Worm (Caenorhabditis elegans) whole organism, late embryonic: ENCODE data around the gene nhr-237.

Experiments
- C08G9.2 ChIP-seq: sonication (generic microtip); optimal IDR thresholded peaks from 2 replicates; lab custom pipeline; 2016; ENCODE audit warnings: mild to moderate bottlenecking, missing genetic modification characterization, moderate library complexity, missing compliant biosample characterization
- K09A11.1 ChIP-seq: sonication (generic microtip); optimal IDR thresholded peaks from 2 replicates; lab custom pipeline; 2017; ENCODE audit warnings: antibody characterized with exemption, mild to moderate bottlenecking, missing genetic modification characterization, missing compliant biosample characterization; ENCODE audit not compliant: insufficient read depth
- T23F11.4 ChIP-seq: fragments of 200-800 bp; sonication (Bioruptor generic); optimal IDR thresholded peaks from 2 replicates; lab custom pipeline; 2018; ENCODE audit warnings: mild to moderate bottlenecking, missing genetic modification characterization, missing compliant biosample characterization
- ceh-14 ChIP-seq: sonication (generic microtip); optimal IDR thresholded peaks from 2 replicates; lab custom pipeline; 2016; ENCODE audit warnings: missing genotype, missing genetic modification characterization, missing compliant biosample characterization
- ceh-18 ChIP-seq: sonication (generic microtip); optimal IDR thresholded peaks from 2 replicates; lab custom pipeline; 2016; ENCODE audit warnings: missing genetic modification characterization, missing compliant biosample characterization
- ceh-19 ChIP-seq: fragments of 200-800 bp; sonication (Bioruptor generic); optimal IDR thresholded peaks from 2 replicates; lab custom pipeline; 2018; ENCODE audit warnings: mild to moderate bottlenecking, missing genetic modification characterization, missing compliant biosample characterization
- ceh-24 ChIP-seq: sonication (generic microtip); optimal IDR thresholded peaks from 2 replicates; lab custom pipeline; 2016; ENCODE audit warnings: mild to moderate bottlenecking, missing genetic modification characterization, missing compliant biosample characterization
- ceh-34 ChIP-seq: sonication (generic microtip); optimal IDR thresholded peaks from 2 replicates; lab custom pipeline; 2016; ENCODE audit warnings: mild to moderate bottlenecking, missing genetic modification characterization, missing compliant biosample characterization
- ceh-48 ChIP-seq: sonication (generic microtip); optimal IDR thresholded peaks from 2 replicates; lab custom pipeline; 2016; ENCODE audit warnings: missing genetic modification characterization, inconsistent platforms, missing compliant biosample characterization
- ceh-6 ChIP-seq: fragments of 200-800 bp; sonication (Bioruptor generic); optimal IDR thresholded peaks from 2 replicates; lab custom pipeline; 2018; ENCODE audit warnings: mild to moderate bottlenecking, missing genetic modification characterization, missing compliant biosample characterization
- ceh-9 ChIP-seq: sonication (generic microtip); optimal IDR thresholded peaks from 2 replicates; lab custom pipeline; 2016; ENCODE audit warnings: mild to moderate bottlenecking, missing genetic modification characterization, inconsistent platforms, missing compliant biosample characterization
- dmd-4 ChIP-seq: sonication (generic microtip); optimal IDR thresholded peaks from 2 replicates; lab custom pipeline; 2016; ENCODE audit warnings: borderline replicate concordance, missing genetic modification characterization, missing compliant biosample characterization
- dve-1 ChIP-seq: sonication (generic microtip); optimal IDR thresholded peaks from 2 replicates; lab custom pipeline; 2017; ENCODE audit warnings: antibody characterized with exemption, mild to moderate bottlenecking, missing genetic modification characterization, missing compliant biosample characterization
- fax-1 ChIP-seq: sonication (generic microtip); optimal IDR thresholded peaks from 2 replicates; lab custom pipeline; 2016; ENCODE audit warnings: missing genotype, missing genetic modification characterization, missing compliant biosample characterization
- fkh-10 ChIP-seq: fragments of 150-350 bp; optimal IDR thresholded peaks from 2 replicates; lab custom pipeline; 2014; ENCODE audit warnings: missing biosample characterization, missing genetic modification reagents, missing genetic modification characterization
- fkh-6 ChIP-seq: sonication (generic microtip); optimal IDR thresholded peaks from 2 replicates; lab custom pipeline; 2016; ENCODE audit warnings: missing genetic modification characterization, missing compliant biosample characterization
- hlh-13 ChIP-seq: fragments of 200-800 bp; sonication (Bioruptor generic); optimal IDR thresholded peaks from 2 replicates; lab custom pipeline; 2018; ENCODE audit warnings: mild to moderate bottlenecking, missing genetic modification characterization, missing compliant biosample characterization
- hlh-15 ChIP-seq: sonication (generic microtip); optimal IDR thresholded peaks from 2 replicates; lab custom pipeline; 2016; ENCODE audit warnings: missing genetic modification characterization, missing compliant biosample characterization
- hlh-30 ChIP-seq: sonication (generic microtip); optimal IDR thresholded peaks from 2 replicates; lab custom pipeline; 2017; ENCODE audit warnings: antibody characterized with exemption, missing genetic modification characterization, missing compliant biosample characterization; ENCODE audit not compliant: insufficient read depth
- hlh-8 ChIP-seq: sonication (generic microtip); optimal IDR thresholded peaks from 2 replicates; lab custom pipeline; 2016; ENCODE audit warnings: missing genotype, missing genetic modification characterization, missing compliant biosample characterization
- lim-6 ChIP-seq: sonication (generic microtip); optimal IDR thresholded peaks from 2 replicates; lab custom pipeline; 2016; ENCODE audit warnings: missing genetic modification characterization, missing compliant biosample characterization
- lin-11 ChIP-seq: fragments of 200-800 bp; sonication (Bioruptor generic); optimal IDR thresholded peaks from 2 replicates; lab custom pipeline; 2018; ENCODE audit warnings: mild to moderate bottlenecking, missing genetic modification characterization, missing compliant biosample characterization
- madf-2 ChIP-seq: sonication (generic microtip); optimal IDR thresholded peaks from 2 replicates; lab custom pipeline; 2017; ENCODE audit warnings: missing genetic modification characterization, missing compliant biosample characterization
- mec-3 ChIP-seq: sonication (generic microtip); optimal IDR thresholded peaks from 2 replicates; lab custom pipeline; 2016; ENCODE audit warnings: borderline replicate concordance, missing genetic modification characterization, missing compliant biosample characterization
- nhr-11 ChIP-seq: fragments of 150-350 bp; optimal IDR thresholded peaks from 2 replicates; lab custom pipeline; 2014; ENCODE audit warnings: missing biosample characterization, missing genetic modification characterization
- nhr-232 ChIP-seq: sonication (generic microtip); optimal IDR thresholded peaks from 2 replicates; lab custom pipeline; 2016; ENCODE audit warnings: missing genetic modification characterization, missing compliant biosample characterization
- npax-4 ChIP-seq: sonication (generic microtip); optimal IDR thresholded peaks from 2 replicates; lab custom pipeline; 2016; ENCODE audit warnings: missing genetic modification characterization, missing compliant biosample characterization
- odd-2 ChIP-seq: sonication (generic microtip); optimal IDR thresholded peaks from 2 replicates; lab custom pipeline; 2017; ENCODE audit warnings: antibody characterized with exemption, mild to moderate bottlenecking, missing genetic modification characterization, missing compliant biosample characterization
- pha-2 ChIP-seq: sonication (generic microtip); optimal IDR thresholded peaks from 2 replicates; lab custom pipeline; 2017; ENCODE audit warnings: mild to moderate bottlenecking, missing genetic modification characterization, missing compliant biosample characterization
- pros-1 ChIP-seq: fragments of 150-350 bp; optimal IDR thresholded peaks from 2 replicates; lab custom pipeline; 2014; ENCODE audit warnings: missing biosample characterization, missing genetic modification reagents, missing genetic modification characterization
- sdc-2 ChIP-seq: sonication (generic microtip); optimal IDR thresholded peaks from 2 replicates; lab custom pipeline; 2016; ENCODE audit warnings: missing genotype, missing genetic modification characterization, missing compliant biosample characterization
- sox-4 ChIP-seq: sonication (generic microtip); optimal IDR thresholded peaks from 2 replicates; lab custom pipeline; 2017; ENCODE audit warnings: mild to moderate bottlenecking, missing genetic modification characterization, inconsistent platforms, missing compliant biosample characterization
- unc-42 ChIP-seq: sonication (generic microtip); optimal IDR thresholded peaks from 2 replicates; lab custom pipeline; 2016; ENCODE audit warnings: missing genotype, missing genetic modification characterization, missing compliant biosample characterization
- unc-55 ChIP-seq: sonication (generic microtip); optimal IDR thresholded peaks from 2 replicates; lab custom pipeline; 2017; ENCODE audit warnings: missing biosample characterization, missing genetic modification reagents, missing genetic modification characterization
- unc-86 ChIP-seq: sonication (generic microtip); optimal IDR thresholded peaks from 2 replicates; lab custom pipeline; 2016; ENCODE audit warnings: missing genetic modification characterization, missing compliant biosample characterization
- zip-5 ChIP-seq: sonication (generic microtip); optimal IDR thresholded peaks from 2 replicates; lab custom pipeline; 2016; ENCODE audit warnings: missing genetic modification characterization, missing compliant biosample characterization

The nhr-237 gene

ce11 chrV:1579790-1580189 lies 46.8 kb downstream of the nhr-237 start:
- TF ChIP-seq ceh-48 (tag; lab: Kevin White, UChicago) (no peak), sox-4 (tag; lab: Kevin White, UChicago) (no peak), unc-86 (tag; lab: Kevin White, UChicago) (no peak), lim-6 (no peak), unc-42 (tag; lab: Kevin White, UChicago) (no peak), fkh-6 (no peak), pros-1 (tag; lab: Kevin White, UChicago) (no peak), T23F11.4 (no peak), hlh-13 (GFP tag; lab: Kevin White, UChicago) (no peak), mec-3 (tag; lab: Kevin White, UChicago) (no peak), hlh-15 (no peak), odd-2 (tag; lab: Kevin White, UChicago) (no peak), lin-11 (tag; lab: Kevin White, UChicago) (no peak), madf-2 (tag; lab: Kevin White, UChicago) (no peak), unc-55 (GFP tag; lab: Kevin White, UChicago) (no peak), hlh-8 (tag; lab: Kevin White, UChicago) (no peak), ceh-14 (tag; lab: Kevin White, UChicago) (no peak), K09A11.1 (tag; lab: Kevin White, UChicago) (no peak)
- TF ChIP-seq, all 69 proteins: peak for 0

ce11 chrV:1578572-1579230 lies 47.9 kb downstream of the nhr-237 start:
- TF ChIP-seq fkh-10 (GFP tag; lab: Kevin White, UChicago) = no peak
- TF ChIP-seq ceh-34 (tag; lab: Kevin White, UChicago) = no peak
- no peak for TF ChIP-seq fax-1 (tag; lab: Kevin White, UChicago)
- no peak for TF ChIP-seq nhr-232 (tag; lab: Kevin White, UChicago)
- TF ChIP-seq dmd-4 (tag; lab: Kevin White, UChicago) = no peak
- TF ChIP-seq hlh-30 (tag; lab: Kevin White, UChicago) = no peak
- no peak for TF ChIP-seq nhr-11 (tag; lab: Kevin White, UChicago)
- TF ChIP-seq ceh-48 (tag; lab: Kevin White, UChicago) = no peak
- TF ChIP-seq ceh-24 = no peak
- TF ChIP-seq zip-5 = no peak
- no peak for TF ChIP-seq sdc-2 (tag; lab: Kevin White, UChicago)
- TF ChIP-seq madf-2 (tag; lab: Kevin White, UChicago) = no peak
- no peak for TF ChIP-seq hlh-15
- no peak for TF ChIP-seq K09A11.1 (tag; lab: Kevin White, UChicago)

ce11 chrV:1577092-1577709 lies 49.4 kb downstream of the nhr-237 start:
- TF ChIP-seq dve-1 (tag; lab: Kevin White, UChicago) = no peak
- TF ChIP-seq C08G9.2 = no peak
- TF ChIP-seq ceh-19 (GFP tag; lab: Kevin White, UChicago) = no peak
- no peak for TF ChIP-seq ceh-6 (GFP tag; lab: Kevin White, UChicago)
- TF ChIP-seq pha-2 (tag; lab: Kevin White, UChicago) = no peak
- TF ChIP-seq unc-55 (GFP tag; lab: Kevin White, UChicago) = no peak
- TF ChIP-seq ceh-18 (tag; lab: Kevin White, UChicago) = no peak
- TF ChIP-seq fax-1 (tag; lab: Kevin White, UChicago) = no peak
- no peak for TF ChIP-seq ceh-9
- no peak for TF ChIP-seq npax-4 (tag; lab: Kevin White, UChicago)
- TF ChIP-seq, all 69 proteins: peak for 0
